Worm (Caenorhabditis elegans) whole organism, mixed stage, embryonic: ENCODE data around the gene str-103.

ENCODE experiments used
- M03D4.4 ChIP-seq: sonication (generic microtip); optimal IDR thresholded peaks from 2 replicates; lab custom pipeline; 2017; ENCODE audit warnings: mild to moderate bottlenecking, missing genetic modification characterization, missing compliant biosample characterization
- blmp-1 ChIP-seq: fragments of 150-350 bp; optimal IDR thresholded peaks from 2 replicates; lab custom pipeline; 2014; ENCODE audit warnings: missing biosample characterization, missing genetic modification characterization
- ceh-39 ChIP-seq: fragments of 150-350 bp; optimal IDR thresholded peaks from 2 replicates; lab custom pipeline; 2014; ENCODE audit warnings: missing biosample characterization, missing genetic modification characterization
- ceh-43 ChIP-seq: fragments of 200-800 bp; sonication (Bioruptor generic); optimal IDR thresholded peaks from 2 replicates; lab custom pipeline; 2018; ENCODE audit warnings: mild to moderate bottlenecking, missing genetic modification characterization, moderate library complexity, missing compliant biosample characterization
- ceh-83 ChIP-seq: fragments of 200-800 bp; sonication (Bioruptor generic); optimal IDR thresholded peaks from 2 replicates; lab custom pipeline; 2018; ENCODE audit warnings: mild to moderate bottlenecking, missing genetic modification characterization, missing compliant biosample characterization
- cnd-1 ChIP-seq: fragments of 200-800 bp; sonication (Bioruptor generic); optimal IDR thresholded peaks from 2 replicates; lab custom pipeline; 2018; ENCODE audit warnings: mild to moderate bottlenecking, missing genetic modification characterization, missing compliant biosample characterization
- drap-1 ChIP-seq: fragments of 200-800 bp; sonication (Bioruptor generic); optimal IDR thresholded peaks from 3 replicates; lab custom pipeline; 2018; ENCODE audit warnings: mild to moderate bottlenecking, missing genetic modification characterization, missing compliant biosample characterization
- elt-3 ChIP-seq: fragments of 150-350 bp; optimal IDR thresholded peaks from 2 replicates; lab custom pipeline; 2014; ENCODE audit warnings: missing biosample characterization, missing genetic modification characterization
- flh-1 ChIP-seq: fragments of 200-800 bp; sonication (Bioruptor generic); optimal IDR thresholded peaks from 2 replicates; lab custom pipeline; 2018; ENCODE audit warnings: mild to moderate bottlenecking, missing genetic modification characterization, moderate library complexity, missing compliant biosample characterization
- ham-2 ChIP-seq: fragments of 200-800 bp; sonication (Bioruptor generic); optimal IDR thresholded peaks from 2 replicates; lab custom pipeline; 2018; ENCODE audit warnings: mild to moderate bottlenecking, missing genetic modification characterization, missing compliant biosample characterization
- hlh-1 ChIP-seq: fragments of 150-350 bp; optimal IDR thresholded peaks from 2 replicates; lab custom pipeline; 2014; ENCODE audit warnings: missing biosample characterization, missing genetic modification reagents, missing genetic modification characterization
- lin-13 ChIP-seq: fragments of 150-350 bp; optimal IDR thresholded peaks from 2 replicates; lab custom pipeline; 2014; ENCODE audit warnings: missing biosample characterization, missing genetic modification characterization
- lin-32 ChIP-seq: fragments of 200-800 bp; sonication (Bioruptor generic); optimal IDR thresholded peaks from 2 replicates; lab custom pipeline; 2018; ENCODE audit warnings: mild to moderate bottlenecking, missing genetic modification characterization, missing compliant biosample characterization
- lsy-2 ChIP-seq: fragments of 150-350 bp; optimal IDR thresholded peaks from 2 replicates; lab custom pipeline; 2014; ENCODE audit warnings: missing biosample characterization, missing genetic modification characterization
- mab-5 ChIP-seq: fragments of 150-350 bp; optimal IDR thresholded peaks from 2 replicates; lab custom pipeline; 2014; ENCODE audit warnings: missing biosample characterization, missing genetic modification characterization
- mep-1 ChIP-seq: fragments of 150-350 bp; optimal IDR thresholded peaks from 2 replicates; lab custom pipeline; 2017; ENCODE audit warnings: missing biosample characterization, missing genetic modification reagents, missing genetic modification characterization, inconsistent platforms
- mls-2 ChIP-seq: sonication (generic microtip); optimal IDR thresholded peaks from 2 replicates; lab custom pipeline; 2016; ENCODE audit warnings: mild to moderate bottlenecking, missing genetic modification characterization, moderate library complexity, missing compliant biosample characterization
- nhr-2 ChIP-seq: fragments of 150-350 bp; optimal IDR thresholded peaks from 2 replicates; lab custom pipeline; 2014; ENCODE audit warnings: missing biosample characterization, missing genetic modification characterization
- nhr-237 ChIP-seq: fragments of 150-350 bp; optimal IDR thresholded peaks from 2 replicates; lab custom pipeline; 2014; ENCODE audit warnings: missing biosample characterization, missing genetic modification characterization
- nhr-28 ChIP-seq: fragments of 150-350 bp; optimal IDR thresholded peaks from 2 replicates; lab custom pipeline; 2014; ENCODE audit warnings: missing biosample characterization, missing genetic modification characterization
- nhr-76 ChIP-seq: sonication (generic microtip); optimal IDR thresholded peaks from 2 replicates; lab custom pipeline; 2017; ENCODE audit warnings: missing biosample characterization, missing genetic modification characterization
- pha-4 ChIP-seq: fragments of 150-350 bp; optimal IDR thresholded peaks from 2 replicates; lab custom pipeline; 2018; ENCODE audit warnings: missing biosample characterization, missing genetic modification reagents, missing genetic modification characterization
- sem-2 ChIP-seq: fragments of 200-800 bp; sonication (Bioruptor generic); optimal IDR thresholded peaks from 2 replicates; lab custom pipeline; 2018; ENCODE audit warnings: mild to moderate bottlenecking, missing genetic modification characterization, missing compliant biosample characterization
- snpc-4 ChIP-seq: fragments of 150-350 bp; optimal IDR thresholded peaks from 2 replicates; lab custom pipeline; 2014; ENCODE audit warnings: missing biosample characterization, missing genetic modification characterization
- sptf-1 ChIP-seq: sonication (generic microtip); optimal IDR thresholded peaks from 2 replicates; lab custom pipeline; 2017; ENCODE audit warnings: mild to moderate bottlenecking, missing genetic modification characterization, moderate library complexity, missing compliant biosample characterization
- tbx-8 ChIP-seq: fragments of 200-800 bp; sonication (Bioruptor generic); optimal IDR thresholded peaks from 2 replicates; lab custom pipeline; 2018; ENCODE audit warnings: mild to moderate bottlenecking, missing genetic modification characterization, moderate library complexity, missing compliant biosample characterization
- unc-39 ChIP-seq: fragments of 150-350 bp; optimal IDR thresholded peaks from 2 replicates; lab custom pipeline; 2014; ENCODE audit warnings: missing biosample characterization, missing genetic modification characterization
- unc-62 ChIP-seq: fragments of 150-350 bp; optimal IDR thresholded peaks from 2 replicates; lab custom pipeline; 2014; ENCODE audit warnings: missing biosample characterization, missing genetic modification reagents, missing genetic modification characterization
- zip-8 ChIP-seq: fragments of 150-350 bp; optimal IDR thresholded peaks from 2 replicates; lab custom pipeline; 2014; ENCODE audit warnings: missing biosample characterization, missing genetic modification characterization
- ztf-11 ChIP-seq: fragments of 150-350 bp; optimal IDR thresholded peaks from 2 replicates; lab custom pipeline; 2014; ENCODE audit warnings: missing biosample characterization, missing genetic modification characterization

The str-103 gene

ce11 chrV:16143066-16143581 lies 24.6 kb upstream of the str-103 start, which contains the start of gene fbxa-88:
Gene fbxa-88 (minus strand): TSS chrV:16143116.
- no peak for TF ChIP-seq zip-8 (tag; lab: Kevin White, UChicago)
- no peak for TF ChIP-seq lsy-2 (tag; lab: Kevin White, UChicago)
- no peak for TF ChIP-seq nhr-2
- no peak for TF ChIP-seq nhr-28 (tag; lab: Kevin White, UChicago)
- no peak for TF ChIP-seq ceh-43 (GFP tag; lab: Kevin White, UChicago)
- no peak for TF ChIP-seq lin-13 (tag; lab: Kevin White, UChicago)
- TF ChIP-seq nhr-76 (tag; lab: Kevin White, UChicago), result no peak
- no peak for TF ChIP-seq elt-3
- no peak for TF ChIP-seq mab-5 (tag; lab: Kevin White, UChicago)
- TF ChIP-seq lin-32 (GFP tag; lab: Kevin White, UChicago), result no peak
- TF ChIP-seq M03D4.4 (tag; lab: Kevin White, UChicago), result no peak
- TF ChIP-seq hlh-1 (tag; lab: Kevin White, UChicago), result no peak
- no peak for TF ChIP-seq nhr-237 (tag; lab: Kevin White, UChicago)
- no peak for TF ChIP-seq sptf-1 (tag; lab: Kevin White, UChicago)
- no peak for TF ChIP-seq snpc-4 (tag; lab: Kevin White, UChicago)
- no peak for TF ChIP-seq blmp-1 (tag; lab: Kevin White, UChicago)

ce11 chrV:16142371-16142770 lies 23.9 kb upstream of the str-103 start, which contains the start of gene fbxa-18:
Gene fbxa-18 (plus strand): TSS chrV:16142671.
- TF ChIP-seq mab-5 (tag; lab: Kevin White, UChicago), result no peak
- no peak for TF ChIP-seq M03D4.4 (tag; lab: Kevin White, UChicago)
- no peak for TF ChIP-seq lin-13 (tag; lab: Kevin White, UChicago)
- TF ChIP-seq unc-39 (tag; lab: Kevin White, UChicago), result no peak
- TF ChIP-seq zip-8 (tag; lab: Kevin White, UChicago), result no peak
- TF ChIP-seq nhr-76 (tag; lab: Kevin White, UChicago), result no peak
- TF ChIP-seq nhr-2, result no peak
- TF ChIP-seq pha-4 (tag; lab: Kevin White, UChicago), result no peak
- TF ChIP-seq cnd-1 (tag; lab: Kevin White, UChicago), result no peak
- TF ChIP-seq ham-2 (GFP tag; lab: Kevin White, UChicago), result no peak
- no peak for TF ChIP-seq blmp-1 (tag; lab: Kevin White, UChicago)
- no peak for TF ChIP-seq ceh-39 (tag; lab: Kevin White, UChicago)
- TF ChIP-seq nhr-28 (tag; lab: Kevin White, UChicago), result no peak
- TF ChIP-seq ztf-11 (tag; lab: Kevin White, UChicago), result no peak
- no peak for TF ChIP-seq drap-1 (GFP tag; lab: Kevin White, UChicago)
- TF ChIP-seq, all 35 proteins: peak for 0

ce11 chrV:16141071-16141470 lies 22.6 kb upstream of the str-103 start, which contains the start of gene clc-32:
Gene clc-32 (minus strand): TSS chrV:16141171.
- TF ChIP-seq flh-1 (GFP tag; lab: Kevin White, UChicago), result no peak
- TF ChIP-seq blmp-1 (tag; lab: Kevin White, UChicago), result no peak
- no peak for TF ChIP-seq nhr-76 (tag; lab: Kevin White, UChicago)
- TF ChIP-seq pha-4 (tag; lab: Kevin White, UChicago), result no peak
- TF ChIP-seq ham-2 (GFP tag; lab: Kevin White, UChicago), result no peak
- TF ChIP-seq mep-1, result no peak
- no peak for TF ChIP-seq nhr-237 (tag; lab: Kevin White, UChicago)
- TF ChIP-seq mls-2 (tag; lab: Kevin White, UChicago), result no peak
- TF ChIP-seq ceh-83, result no peak
- TF ChIP-seq sem-2 (GFP tag; lab: Kevin White, UChicago), result no peak
- no peak for TF ChIP-seq zip-8 (tag; lab: Kevin White, UChicago)
- TF ChIP-seq tbx-8 (GFP tag; lab: Kevin White, UChicago), result no peak
- no peak for TF ChIP-seq M03D4.4 (tag; lab: Kevin White, UChicago)
- no peak for TF ChIP-seq unc-62 (GFP tag; lab: Kevin White, UChicago)
- TF ChIP-seq snpc-4 (tag; lab: Kevin White, UChicago), result no peak
- TF ChIP-seq lsy-2 (tag; lab: Kevin White, UChicago), result no peak
- TF ChIP-seq lin-32 (GFP tag; lab: Kevin White, UChicago), result no peak
- no peak for TF ChIP-seq nhr-28 (tag; lab: Kevin White, UChicago)
- TF ChIP-seq, all 35 proteins: peak for 0

ce11 chrV:16139529-16139928 lies 21.0 kb upstream of the str-103 start, which contains the start of gene clc-11:
Gene clc-11 (minus strand): TSS chrV:16139629.
- no peak for TF ChIP-seq blmp-1 (tag; lab: Kevin White, UChicago)
- TF ChIP-seq ztf-11 (tag; lab: Kevin White, UChicago), result no peak
- no peak for TF ChIP-seq sem-2 (GFP tag; lab: Kevin White, UChicago)
- TF ChIP-seq ceh-39 (tag; lab: Kevin White, UChicago), result no peak
